Fruit fly (Drosophila melanogaster): ENCODE measurements around the gene CG43232.

DNA sequence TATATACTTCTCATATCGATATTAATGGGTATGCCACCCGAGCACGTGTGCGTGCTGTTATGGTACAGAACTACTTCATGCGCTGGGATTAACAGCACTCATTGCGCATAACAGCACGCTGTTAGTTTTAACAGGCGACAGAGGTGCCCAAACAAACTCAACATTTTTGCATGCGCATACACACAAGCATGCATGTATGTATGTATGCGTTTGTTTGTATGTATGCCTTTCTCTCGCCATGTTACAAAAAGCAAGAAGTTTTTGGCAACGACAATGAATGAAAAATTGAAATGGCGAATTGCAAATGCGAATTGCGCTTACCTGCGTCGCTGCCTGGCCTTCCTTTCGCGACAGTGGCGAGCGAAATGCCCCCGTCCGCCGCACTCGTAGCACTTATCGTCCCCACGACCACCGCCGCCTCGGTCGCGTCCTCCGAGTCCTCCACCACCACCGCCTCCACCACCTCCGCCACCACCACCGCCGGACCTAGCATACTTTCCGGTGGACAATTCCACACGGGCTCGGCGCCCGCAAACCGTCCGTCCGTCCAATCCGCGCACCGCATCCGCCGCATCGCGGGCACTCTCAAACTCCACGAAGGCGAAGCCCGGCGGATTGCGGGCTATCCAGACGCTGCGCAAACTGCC lies 12.6 kb upstream of the CG43232 start:
- peak; percentile 96 for TF ChIP-seq Mnt (GFP tag; optimal IDR thresholded peaks at IDR 0.05)
- TF ChIP-seq tj (GFP tag; optimal IDR thresholded peaks at IDR 0.05) = no peak
- no peak for TF ChIP-seq cnc (optimal IDR thresholded peaks at IDR 0.05)
- peak; percentile 42 for TF ChIP-seq CG11617 (GFP tag; optimal IDR thresholded peaks at IDR 0.05)
- no peak for TF ChIP-seq Hr96 (GFP tag; optimal IDR thresholded peaks at IDR 0.05)
- TF ChIP-seq CG33017 (tag; optimal IDR thresholded peaks at IDR 0.05) = no peak
- no peak for TF ChIP-seq CG14711 (tag; optimal IDR thresholded peaks at IDR 0.05)
- TF ChIP-seq toe (GFP tag; optimal IDR thresholded peaks at IDR 0.05) = no peak
- TF ChIP-seq ovo (GFP tag; optimal IDR thresholded peaks at IDR 0.05) = no peak
- no peak for TF ChIP-seq CG1620 (GFP tag; optimal IDR thresholded peaks at IDR 0.05)
- no peak for TF ChIP-seq cic (GFP tag; optimal IDR thresholded peaks at IDR 0.05)
